Fruit fly (Drosophila melanogaster): ENCODE data around the gene Sfmbt.

Gene Sfmbt

dm6 chr2L:13206077-13206668, 29.6 kb upstream of the Sfmbt start (continued):
- no peak for TF ChIP-seq CG12744 (GFP tag; optimal IDR thresholded peaks at IDR 0.05)
- TF ChIP-seq aop (GFP tag; IDR thresholded peaks at IDR 0.05), result no peak
- TF ChIP-seq CG3281 (GFP tag; optimal IDR thresholded peaks at IDR 0.05), result no peak
- TF ChIP-seq Fer1 (GFP tag; optimal IDR thresholded peaks at IDR 0.05), result peak; percentile 31
- peak; percentile 63 for TF ChIP-seq Drgx (GFP tag; IDR thresholded peaks at IDR 0.05)
- TF ChIP-seq ken (GFP tag; IDR thresholded peaks at IDR 0.05), result no peak
- TF ChIP-seq CrebB (tag; optimal IDR thresholded peaks at IDR 0.05), result peak; percentile 13
- no peak for TF ChIP-seq tgo (GFP tag; IDR thresholded peaks at IDR 0.05)
- TF ChIP-seq ara (GFP tag; IDR thresholded peaks at IDR 0.05), result no peak
- no peak for TF ChIP-seq Atf-2 (GFP tag; optimal IDR thresholded peaks at IDR 0.05)
- TF ChIP-seq CG3847 (GFP tag; IDR thresholded peaks at IDR 0.05), result no peak
- no peak for TF ChIP-seq nerfin-2 (GFP tag; IDR thresholded peaks at IDR 0.05; ENCODE audit: partially characterized antibody)
- TF ChIP-seq crp (GFP tag; optimal IDR thresholded peaks at IDR 0.05), result no peak
- no peak for TF ChIP-seq Asciz (GFP tag; optimal IDR thresholded peaks at IDR 0.05)
- no peak for TF ChIP-seq CG33557 (GFP tag; optimal IDR thresholded peaks at IDR 0.05)
- no peak for TF ChIP-seq ac (GFP tag; optimal IDR thresholded peaks at IDR 0.05)
- TF ChIP-seq Pdp1 (GFP tag; optimal IDR thresholded peaks at IDR 0.05), result peak in 1 of 2 experiments; percentile 78
- TF ChIP-seq CG9727 (GFP tag; optimal IDR thresholded peaks at IDR 0.05), result no peak
- peak; percentile 81 for TF ChIP-seq sd (tag; optimal IDR thresholded peaks at IDR 0.05)
- no peak for TF ChIP-seq ems (GFP tag; optimal IDR thresholded peaks at IDR 0.05)
- no peak for TF ChIP-seq tin (GFP tag; optimal IDR thresholded peaks at IDR 0.05)
- peak; percentile 37 for TF ChIP-seq CG13296 (GFP tag; optimal IDR thresholded peaks at IDR 0.05)
- TF ChIP-seq chn (GFP tag; optimal IDR thresholded peaks at IDR 0.05), result no peak
- TF ChIP-seq CG13123 (GFP tag; optimal IDR thresholded peaks at IDR 0.05), result no peak
- TF ChIP-seq Ravus (GFP tag; IDR thresholded peaks at IDR 0.05), result no peak
- no peak for TF ChIP-seq CG6813 (GFP tag; optimal IDR thresholded peaks at IDR 0.05)
- no peak for TF ChIP-seq Sox100B (GFP tag; optimal IDR thresholded peaks at IDR 0.05)
- no peak for TF ChIP-seq Vsx1 (GFP tag; optimal IDR thresholded peaks at IDR 0.05)
- no peak for TF ChIP-seq Ptx1 (GFP tag; IDR thresholded peaks at IDR 0.05)
- TF ChIP-seq mld (GFP tag; IDR thresholded peaks at IDR 0.05; ENCODE audit: partially characterized antibody), result no peak
- no peak for TF ChIP-seq cg (GFP tag; optimal IDR thresholded peaks at IDR 0.05)
- no peak for TF ChIP-seq lov (optimal IDR thresholded peaks at IDR 0.05)
- no peak for TF ChIP-seq lov (GFP tag; IDR thresholded peaks at IDR 0.05)
- TF ChIP-seq bcd (GFP tag; optimal IDR thresholded peaks at IDR 0.05), result no peak
- TF ChIP-seq danr (GFP tag; IDR thresholded peaks at IDR 0.05), result no peak
- TF ChIP-seq CG11695 (GFP tag; IDR thresholded peaks at IDR 0.05), result no peak
- peak; percentile 98 for TF ChIP-seq sug (tag; optimal IDR thresholded peaks at IDR 0.05)
- peak; percentile 9 for TF ChIP-seq CG18599 (GFP tag; optimal IDR thresholded peaks at IDR 0.05)
- no peak for TF ChIP-seq CG8290 (GFP tag; optimal IDR thresholded peaks at IDR 0.05)
- TF ChIP-seq CG8290 (tag; optimal IDR thresholded peaks at IDR 0.05), result peak in 1 of 2 experiments; percentile 37
- no peak for TF ChIP-seq CG3407 (GFP tag; optimal IDR thresholded peaks at IDR 0.05)
- no peak for TF ChIP-seq pum (GFP tag; optimal IDR thresholded peaks at IDR 0.05)
- no peak for TF ChIP-seq CG8765 (GFP tag; IDR thresholded peaks at IDR 0.05)
- TF ChIP-seq cato (GFP tag; optimal IDR thresholded peaks at IDR 0.05; ENCODE audit: borderline replicate concordance), result no peak
- no peak for TF ChIP-seq pzg (GFP tag; optimal IDR thresholded peaks at IDR 0.05)
- no peak for TF ChIP-seq lola (GFP tag; optimal IDR thresholded peaks at IDR 0.05)
- TF ChIP-seq Lpt (GFP tag; optimal IDR thresholded peaks at IDR 0.05), result no peak
- no peak for TF ChIP-seq CG15073 (GFP tag; optimal IDR thresholded peaks at IDR 0.05)
- no peak for TF ChIP-seq CG12104 (GFP tag; optimal IDR thresholded peaks at IDR 0.05)
- no peak for TF ChIP-seq CG9609 (GFP tag; optimal IDR thresholded peaks at IDR 0.05)
- peak; percentile 23 for TF ChIP-seq Hmr (GFP tag; optimal IDR thresholded peaks at IDR 0.05)
